Fruit fly (Drosophila melanogaster) whole organism, embryonic: ENCODE measurements around the gene CG31010.

ENCODE experiments used
- ATbp ChIP-seq: fragments of 200-800 bp; sonication (Bioruptor generic); optimal IDR thresholded peaks from 2 replicates; lab custom pipeline; 2017; ENCODE audit warnings: missing biosample characterization, mild to moderate bottlenecking, missing genetic modification characterization, missing genetic modification reagents
- B-H1 ChIP-seq: fragments of 200-800 bp; sonication (Bioruptor generic); IDR thresholded peaks from 3 replicates; pipeline ENCODE4 v1.3.6; 2022; ENCODE audit warnings: missing biosample characterization, missing genetic modification characterization
- CG10366 ChIP-seq: fragments of 200-800 bp; sonication (Bioruptor generic); IDR thresholded peaks from 2 replicates; pipeline ENCODE4 v1.3.6; 2022; ENCODE audit warnings: missing biosample characterization, missing genetic modification characterization
- CG10462 ChIP-seq: fragments of 200-800 bp; sonication (Bioruptor generic); optimal IDR thresholded peaks from 2 replicates; lab custom pipeline; 2016; ENCODE audit warnings: missing biosample characterization, missing genetic modification characterization
- CG10979 ChIP-seq: fragments of 200-800 bp; sonication (Bioruptor generic); optimal IDR thresholded peaks from 2 replicates; lab custom pipeline; 2018; ENCODE audit warnings: missing biosample characterization, mild to moderate bottlenecking, missing genetic modification characterization, moderate library complexity
- CG11093 ChIP-seq: fragments of 200-800 bp; sonication (Bioruptor generic); IDR thresholded peaks from 3 replicates; pipeline ENCODE4 v1.3.6; 2022; ENCODE audit warnings: missing biosample characterization, missing genetic modification characterization
- CG14710 ChIP-seq: fragments of 200-800 bp; sonication (Bioruptor generic); optimal IDR thresholded peaks from 3 replicates; lab custom pipeline; 2019; ENCODE audit warnings: missing biosample characterization, mild to moderate bottlenecking, missing genetic modification characterization, moderate library complexity
- CG17186 ChIP-seq: fragments of 200-800 bp; sonication (Bioruptor generic); optimal IDR thresholded peaks from 3 replicates; lab custom pipeline; 2017; ENCODE audit warnings: missing biosample characterization, missing genetic modification reagents, missing genetic modification characterization
- CG17359 ChIP-seq: fragments of 200-800 bp; sonication (Bioruptor generic); optimal IDR thresholded peaks from 3 replicates; lab custom pipeline; 2018; ENCODE audit warnings: missing biosample characterization, mild to moderate bottlenecking, missing genetic modification characterization, moderate library complexity
- CG17912 ChIP-seq: fragments of 200-800 bp; sonication (Bioruptor generic); optimal IDR thresholded peaks from 2 replicates; lab custom pipeline; 2018; ENCODE audit warnings: missing biosample characterization, mild to moderate bottlenecking, missing genetic modification characterization
- CG3065 ChIP-seq: fragments of 200-800 bp; sonication (Bioruptor generic); optimal IDR thresholded peaks from 2 replicates; lab custom pipeline; 2016; ENCODE audit warnings: missing biosample characterization, missing genetic modification characterization
- CG34224 ChIP-seq: fragments of 200-800 bp; sonication (Bioruptor generic); IDR thresholded peaks from 3 replicates; pipeline ENCODE4 v1.3.6; 2022; ENCODE audit warnings: missing biosample characterization, missing genetic modification characterization; ENCODE audit not compliant: partially characterized antibody
- CG4820 ChIP-seq: fragments of 200-800 bp; sonication (Bioruptor generic); optimal IDR thresholded peaks from 3 replicates; lab custom pipeline; 2016; ENCODE audit warnings: missing biosample characterization, missing genetic modification characterization
- CG8290 ChIP-seq, 3 experiments: fragments of 200-800 bp; sonication (Bioruptor generic); optimal IDR thresholded peaks; 2 replicates each; lab custom pipeline; 2016 to 2019; ENCODE audit warnings: missing biosample characterization in 3 of 3, missing genetic modification characterization in 3 of 3, mild to moderate bottlenecking in 2 of 3, moderate library complexity in 1 of 3
- CG8388 ChIP-seq: fragments of 200-800 bp; sonication (Bioruptor generic); optimal IDR thresholded peaks from 2 replicates; lab custom pipeline; 2019; ENCODE audit warnings: missing biosample characterization, mild to moderate bottlenecking, missing genetic modification characterization, moderate library complexity
- CG8924 ChIP-seq: fragments of 200-800 bp; optimal IDR thresholded peaks from 3 replicates; lab custom pipeline; 2019; ENCODE audit warnings: missing biosample characterization, mild to moderate bottlenecking, missing genetic modification characterization, moderate library complexity
- D19A ChIP-seq: fragments of 200-800 bp; optimal IDR thresholded peaks from 3 replicates; lab custom pipeline; 2019; ENCODE audit warnings: missing biosample characterization, mild to moderate bottlenecking, missing genetic modification characterization, moderate library complexity
- Dip3 ChIP-seq: fragments of 200-800 bp; sonication (Bioruptor generic); optimal IDR thresholded peaks from 3 replicates; lab custom pipeline; 2016; ENCODE audit warnings: missing biosample characterization, missing genetic modification characterization
- Eip74EF ChIP-seq, 2 experiments: fragments of 200-800 bp in 1 of 2; fragments of >200 bp in 1 of 2; sonication (Bioruptor generic) in 1 of 2; optimal IDR thresholded peaks; 2 replicates each; lab custom pipeline; 2017 to 2019; ENCODE audit warnings: missing biosample characterization in 2 of 2, missing genetic modification characterization in 2 of 2, mild to moderate bottlenecking in 1 of 2, moderate library complexity in 1 of 2
- Fer1 ChIP-seq: fragments of 200-800 bp; sonication (Bioruptor generic); optimal IDR thresholded peaks from 2 replicates; lab custom pipeline; 2017; ENCODE audit warnings: missing biosample characterization, mild to moderate bottlenecking, missing genetic modification characterization
- Mad ChIP-seq: fragments of 200-800 bp; sonication (Bioruptor generic); optimal IDR thresholded peaks from 2 replicates; lab custom pipeline; 2016; ENCODE audit warnings: missing biosample characterization, missing genetic modification characterization
- Mes4 ChIP-seq: fragments of 200-800 bp; sonication (Bioruptor generic); optimal IDR thresholded peaks from 2 replicates; lab custom pipeline; 2016; ENCODE audit warnings: missing biosample characterization, missing genetic modification characterization
- Oaz ChIP-seq: fragments of 200-800 bp; sonication (Bioruptor generic); IDR thresholded peaks from 2 replicates; pipeline ENCODE4 v1.3.6; 2022; ENCODE audit warnings: missing biosample characterization, missing genetic modification characterization
- Oli ChIP-seq: fragments of 200-800 bp; sonication (Bioruptor generic); optimal IDR thresholded peaks from 2 replicates; lab custom pipeline; 2018; ENCODE audit warnings: missing biosample characterization, mild to moderate bottlenecking, missing genetic modification characterization, moderate library complexity
- Ptx1 ChIP-seq: fragments of 200-800 bp; sonication (Bioruptor generic); IDR thresholded peaks from 2 replicates; pipeline ENCODE4 v1.3.6; 2022; ENCODE audit warnings: missing biosample characterization, missing genetic modification characterization
- Sry-δ ChIP-seq: fragments of 200-800 bp; sonication (Bioruptor generic); optimal IDR thresholded peaks from 2 replicates; lab custom pipeline; 2016; ENCODE audit warnings: missing biosample characterization, missing genetic modification characterization
- Tbp ChIP-seq: fragments of >200 bp; optimal IDR thresholded peaks from 2 replicates; lab custom pipeline; 2018; ENCODE audit warnings: missing biosample characterization, missing genetic modification characterization
- Xrp1 ChIP-seq: fragments of 200-800 bp; sonication (Bioruptor generic); IDR thresholded peaks from 2 replicates; pipeline ENCODE4 v1.3.6; 2022; ENCODE audit warnings: missing biosample characterization, missing genetic modification characterization
- amos ChIP-seq: fragments of 200-800 bp; sonication (Bioruptor generic); IDR thresholded peaks from 2 replicates; pipeline ENCODE4 v1.3.6; 2022; ENCODE audit warnings: missing biosample characterization, missing genetic modification characterization; ENCODE audit not compliant: partially characterized antibody
- ase ChIP-seq: fragments of 200-800 bp; sonication (Bioruptor generic); IDR thresholded peaks from 3 replicates; pipeline ENCODE4 v1.3.6; 2022; ENCODE audit warnings: missing biosample characterization, missing genetic modification characterization
- az2 ChIP-seq: fragments of 200-800 bp; sonication (Bioruptor generic); optimal IDR thresholded peaks from 3 replicates; lab custom pipeline; 2016; ENCODE audit warnings: missing biosample characterization, missing genetic modification characterization
- bcd ChIP-seq: fragments of 200-800 bp; sonication (Bioruptor generic); optimal IDR thresholded peaks from 2 replicates; lab custom pipeline; 2017; ENCODE audit warnings: missing biosample characterization, mild to moderate bottlenecking, missing genetic modification characterization
- ci ChIP-seq: fragments of 200-800 bp; sonication (Bioruptor generic); IDR thresholded peaks from 3 replicates; pipeline ENCODE4 v1.3.6; 2022; ENCODE audit warnings: missing biosample characterization, missing genetic modification characterization
- croc ChIP-seq: fragments of 200-800 bp; sonication (Bioruptor generic); conservative IDR thresholded peaks from 3 replicates; pipeline ENCODE4 v1.3.6; 2022; ENCODE audit warnings: missing biosample characterization, missing genetic modification characterization
- dmrt11E ChIP-seq: fragments of 200-800 bp; sonication (Bioruptor generic); optimal IDR thresholded peaks from 3 replicates; lab custom pipeline; 2018; ENCODE audit warnings: missing biosample characterization, mild to moderate bottlenecking, missing genetic modification characterization, moderate library complexity
- dmrt99B ChIP-seq: fragments of 200-800 bp; sonication (Bioruptor generic); optimal IDR thresholded peaks from 2 replicates; lab custom pipeline; 2018; ENCODE audit warnings: missing biosample characterization, mild to moderate bottlenecking, missing genetic modification characterization, moderate library complexity
- hkb ChIP-seq, 2 experiments: fragments of 200-800 bp in 1 of 2; fragments of >200 bp in 1 of 2; sonication (Bioruptor generic) in 1 of 2; IDR thresholded peaks in 1 of 2; optimal IDR thresholded peaks in 1 of 2; 2 replicates each; pipeline versions ENCODE4 v1.3.6 to Lab custom; 2017 to 2022; ENCODE audit warnings: missing biosample characterization in 1 of 2, missing genetic modification characterization in 1 of 2
- lab ChIP-seq: fragments of 200-800 bp; sonication (Bioruptor generic); optimal IDR thresholded peaks from 3 replicates; lab custom pipeline; 2017; ENCODE audit warnings: missing biosample characterization, missing genetic modification characterization, mild to moderate bottlenecking, moderate library complexity, missing genetic modification reagents
- lov ChIP-seq, 2 experiments: fragments of 200-800 bp in 1 of 2; fragments of >200 bp in 1 of 2; sonication (Bioruptor generic) in 1 of 2; IDR thresholded peaks in 1 of 2; optimal IDR thresholded peaks in 1 of 2; 2 replicates in 1 of 2; 3 replicates in 1 of 2; pipeline versions ENCODE4 v1.3.6 to Lab custom; 2017 to 2022; ENCODE audit warnings: missing biosample characterization in 1 of 2, missing genetic modification characterization in 1 of 2
- mld ChIP-seq: fragments of 200-800 bp; sonication (Bioruptor generic); IDR thresholded peaks from 3 replicates; pipeline ENCODE4 v1.3.6; 2022; ENCODE audit warnings: missing biosample characterization, missing genetic modification characterization; ENCODE audit not compliant: partially characterized antibody
- nom ChIP-seq: fragments of 200-800 bp; sonication (Bioruptor generic); optimal IDR thresholded peaks from 2 replicates; lab custom pipeline; 2017; ENCODE audit warnings: missing biosample characterization, missing genetic modification characterization, mild to moderate bottlenecking, moderate library complexity, missing genetic modification reagents
- org-1 ChIP-seq: fragments of 200-800 bp; sonication (Bioruptor generic); optimal IDR thresholded peaks from 2 replicates; lab custom pipeline; 2017; ENCODE audit warnings: missing biosample characterization, missing genetic modification characterization
- phol ChIP-seq: fragments of 200-800 bp; sonication (Bioruptor generic); optimal IDR thresholded peaks from 3 replicates; lab custom pipeline; 2018; ENCODE audit warnings: missing biosample characterization, mild to moderate bottlenecking, missing genetic modification characterization, moderate library complexity
- prd ChIP-seq, 3 experiments: fragments of >200 bp in 2 of 3; fragments of 200-800 bp in 1 of 3; sonication (Bioruptor generic) in 1 of 3; optimal IDR thresholded peaks in 2 of 3; IDR thresholded peaks in 1 of 3; 2 replicates in 2 of 3; 3 replicates in 1 of 3; pipeline versions ENCODE4 v1.3.6 to Lab custom; 2017 to 2022; ENCODE audit warnings: missing biosample characterization in 1 of 3, missing genetic modification characterization in 1 of 3
- salm ChIP-seq: fragments of 200-800 bp; sonication (Bioruptor generic); optimal IDR thresholded peaks from 2 replicates; lab custom pipeline; 2018; ENCODE audit warnings: missing biosample characterization, mild to moderate bottlenecking, missing genetic modification characterization
- sc ChIP-seq, 3 experiments: fragments of >200 bp in 2 of 3; fragments of 200-800 bp in 1 of 3; sonication (Bioruptor generic) in 1 of 3; optimal IDR thresholded peaks; 2 replicates in 2 of 3; 3 replicates in 1 of 3; lab custom pipeline; 2017; ENCODE audit warnings: mild to moderate bottlenecking in 1 of 3, missing biosample characterization in 1 of 3, missing genetic modification characterization in 1 of 3, missing genetic modification reagents in 1 of 3
- tgo ChIP-seq: fragments of 200-800 bp; sonication (Bioruptor generic); IDR thresholded peaks from 3 replicates; pipeline ENCODE4 v1.3.6; 2022; ENCODE audit warnings: missing biosample characterization, missing genetic modification characterization

Gene CG31010

DNA sequence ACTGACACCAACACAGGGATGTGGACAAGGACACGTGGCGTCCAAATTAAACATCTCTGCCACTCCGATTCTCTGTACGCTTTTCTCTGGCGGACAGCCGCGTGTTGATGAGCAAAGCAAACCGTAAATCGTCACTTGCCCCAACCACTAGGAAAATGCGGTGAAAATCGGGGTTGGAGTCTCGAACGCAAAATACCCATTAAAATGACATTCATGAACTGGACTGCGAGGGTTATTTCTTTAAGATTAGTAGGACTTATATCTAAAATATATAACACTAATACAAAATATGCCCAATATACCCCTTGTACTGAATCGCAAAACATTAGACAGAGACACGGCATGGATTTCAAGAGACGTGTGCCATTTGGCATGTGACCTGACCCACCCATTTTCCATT is 12.5 kb upstream of the CG31010 start (continued):
- TF ChIP-seq lab (GFP tag; lab: Kevin White, UChicago) = peak; percentile 51
- no peak for TF ChIP-seq bcd (GFP tag; lab: Kevin White, UChicago)
- TF ChIP-seq CG17186 (GFP tag; lab: Kevin White, UChicago) = no peak
- TF ChIP-seq prd (optimal IDR thresholded peaks at IDR 0.05; lab: Kevin White, UChicago) = no peak
- peak; percentile 71; the same call in 2 of the 3 replicates for TF ChIP-seq prd (GFP tag; IDR thresholded peaks at IDR 0.05; lab: Robert Waterston, UW)
- TF ChIP-seq hkb (optimal IDR thresholded peaks at IDR 0.05; lab: Kevin White, UChicago) = no peak
- TF ChIP-seq hkb (GFP tag; IDR thresholded peaks at IDR 0.05; lab: Robert Waterston, UW) = peak; percentile 51; the same call in 1 of the 2 replicates
- TF ChIP-seq ci (GFP tag; lab: Robert Waterston, UW) = peak; percentile 75; the same call in 2 of the 3 replicates
- no peak for TF ChIP-seq Eip74EF (GFP tag; optimal IDR thresholded peaks at IDR 0.05; lab: Kevin White, UChicago)
- peak; percentile 54; the same call in 1 of the 2 replicates for TF ChIP-seq Ptx1 (GFP tag; lab: Robert Waterston, UW)
- no peak for TF ChIP-seq salm (tag; lab: Kevin White, UChicago)
- TF ChIP-seq CG10462 = no peak
- TF ChIP-seq Oaz = 0 out of 2 replicates have a peak, but pooled peaks have one; percentile 24
- TF ChIP-seq org-1 (GFP tag; lab: Kevin White, UChicago) = peak; percentile 33
- peak; percentile 48 for TF ChIP-seq dmrt99B (tag; lab: Kevin White, UChicago)
- TF ChIP-seq CG3065 (GFP tag; lab: Kevin White, UChicago) = no peak
- no peak for TF ChIP-seq Tbp
- TF ChIP-seq Dip3 = no peak
- TF ChIP-seq tgo (GFP tag; lab: Robert Waterston, UW) = peak; percentile 37; the same call in 1 of the 3 replicates
- TF ChIP-seq CG17359 (tag; lab: Kevin White, UChicago) = peak; percentile 45
- TF ChIP-seq Fer1 (GFP tag; lab: Kevin White, UChicago) = no peak
- peak; percentile 3 for TF ChIP-seq az2
- TF ChIP-seq mld (GFP tag; lab: Robert Waterston, UW) = no peak
- TF ChIP-seq CG34224 (GFP tag; lab: Robert Waterston, UW) = no peak
- no peak for TF ChIP-seq Sry-δ (GFP tag; lab: Kevin White, UChicago)
- 0 out of 3 replicates have a peak, but pooled peaks have one; percentile 13 for TF ChIP-seq B-H1
- no peak for TF ChIP-seq amos (GFP tag; lab: Robert Waterston, UW)
- TF ChIP-seq phol (tag; lab: Kevin White, UChicago) = peak; percentile 17
- peak; percentile 16; the same call in 1 of the 3 replicates for TF ChIP-seq CG11093 (GFP tag; lab: Robert Waterston, UW)
- TF ChIP-seq CG17912 (GFP tag; lab: Kevin White, UChicago) = no peak
- TF ChIP-seq Oli (tag; lab: Kevin White, UChicago) = peak; percentile 25
- peak; percentile 5 for TF ChIP-seq CG8924
- TF ChIP-seq croc (GFP tag; lab: Robert Waterston, UW) = no peak
- TF ChIP-seq ATbp (GFP tag; lab: Kevin White, UChicago) = peak; percentile 22
- no peak for TF ChIP-seq lov (optimal IDR thresholded peaks at IDR 0.05; lab: Kevin White, UChicago)
- 0 out of 3 replicates have a peak, but pooled peaks have one; percentile 24 for TF ChIP-seq lov (GFP tag; IDR thresholded peaks at IDR 0.05; lab: Robert Waterston, UW)
- no peak for TF ChIP-seq nom (GFP tag; lab: Kevin White, UChicago)
- no peak for TF ChIP-seq sc (optimal IDR thresholded peaks at IDR 0.05; lab: Kevin White, UChicago)
- peak; percentile 8 for TF ChIP-seq sc (GFP tag; optimal IDR thresholded peaks at IDR 0.05; lab: Kevin White, UChicago)
- TF ChIP-seq dmrt11E (tag; lab: Kevin White, UChicago) = peak; percentile 46
- TF ChIP-seq CG8290 (GFP tag; optimal IDR thresholded peaks at IDR 0.05; lab: Kevin White, UChicago) = no peak
- peak in 1 of 2 experiments; percentile 51 for TF ChIP-seq CG8290 (tag; optimal IDR thresholded peaks at IDR 0.05; lab: Kevin White, UChicago)
- TF ChIP-seq Xrp1 (GFP tag; lab: Robert Waterston, UW) = peak; percentile 65
- peak; percentile 32 for TF ChIP-seq D19A (tag; lab: Kevin White, UChicago)
- peak; percentile 4 for TF ChIP-seq CG8388 (GFP tag; lab: Kevin White, UChicago)
- TF ChIP-seq ase = 0 out of 3 replicates have a peak, but pooled peaks have one; percentile 42
- no peak for TF ChIP-seq Mad
- peak; percentile 14 for TF ChIP-seq CG14710 (tag; lab: Kevin White, UChicago)
- TF ChIP-seq CG10979 (tag; lab: Kevin White, UChicago) = peak; percentile 41
- peak; percentile 7 for TF ChIP-seq CG4820 (GFP tag; lab: Kevin White, UChicago)
- no peak for TF ChIP-seq CG10366 (GFP tag; lab: Robert Waterston, UW)
- TF ChIP-seq Mes4 = no peak
